Fruit fly (Drosophila melanogaster): ENCODE results near the gene UQCR-14L.

- TF ChIP-seq Ets98B (GFP tag; IDR thresholded peaks at IDR 0.05): no peak
- no peak for TF ChIP-seq CG8159 (tag; optimal IDR thresholded peaks at IDR 0.05)
- TF ChIP-seq CG9948 (tag; optimal IDR thresholded peaks at IDR 0.05): no peak
- no peak for TF ChIP-seq EcR (GFP tag; optimal IDR thresholded peaks at IDR 0.05)
- TF ChIP-seq Pif1A (GFP tag; optimal IDR thresholded peaks at IDR 0.05): no peak
- TF ChIP-seq CG17806 (tag; optimal IDR thresholded peaks at IDR 0.05): no peak
- no peak for TF ChIP-seq CG15710 (tag; optimal IDR thresholded peaks at IDR 0.05)
- TF ChIP-seq Pif1B (GFP tag; optimal IDR thresholded peaks at IDR 0.05): no peak
- TF ChIP-seq rn (GFP tag; IDR thresholded peaks at IDR 0.05): no peak
- TF ChIP-seq gl (tag; optimal IDR thresholded peaks at IDR 0.05): no peak
- TF ChIP-seq CG10348 (GFP tag; IDR thresholded peaks at IDR 0.05): no peak
- no peak for TF ChIP-seq Snoo (tag; optimal IDR thresholded peaks at IDR 0.05)
Observed at dm6 chr3R:28327709-28328467, 34.0 kb downstream of the UQCR-14L start.

Measured in whole organism, pupa.